Worm (Caenorhabditis elegans): ENCODE results near the gene str-4.

str-4 gene

ce11 chrV:13370265-13370664 lies 30.7 kb upstream of the str-4 start:
- TF ChIP-seq ham-2 (GFP tag; optimal IDR thresholded peaks at IDR 0.05) (no peak), nhr-2 (tag; optimal IDR thresholded peaks at IDR 0.05) (no peak), zip-8 (tag; optimal IDR thresholded peaks at IDR 0.05) (no peak), nhr-12 (tag; optimal IDR thresholded peaks at IDR 0.05) (no peak), unc-62 (GFP tag; optimal IDR thresholded peaks at IDR 0.05) (no peak), mls-2 (tag; optimal IDR thresholded peaks at IDR 0.05) (no peak), blmp-1 (tag; optimal IDR thresholded peaks at IDR 0.05) (no peak), lin-32 (GFP tag; optimal IDR thresholded peaks at IDR 0.05) (no peak), tbx-8 (GFP tag; optimal IDR thresholded peaks at IDR 0.05) (no peak), ztf-11 (tag; optimal IDR thresholded peaks at IDR 0.05) (no peak), sptf-1 (tag; optimal IDR thresholded peaks at IDR 0.05) (no peak), snpc-4 (tag; optimal IDR thresholded peaks at IDR 0.05) (no peak), ceh-43 (GFP tag; optimal IDR thresholded peaks at IDR 0.05) (no peak), drap-1 (GFP tag; optimal IDR thresholded peaks at IDR 0.05) (no peak), unc-39 (tag; optimal IDR thresholded peaks at IDR 0.05) (no peak), elt-3 (tag; optimal IDR thresholded peaks at IDR 0.05) (no peak)

- TF ChIP-seq ceh-43 (GFP tag; optimal IDR thresholded peaks at IDR 0.05) (no peak), mab-5 (tag; optimal IDR thresholded peaks at IDR 0.05) (no peak), nhr-237 (tag; optimal IDR thresholded peaks at IDR 0.05) (no peak), nhr-28 (tag; optimal IDR thresholded peaks at IDR 0.05) (no peak), unc-62 (GFP tag; optimal IDR thresholded peaks at IDR 0.05) (no peak), hlh-1 (tag; optimal IDR thresholded peaks at IDR 0.05) (no peak), ceh-83 (GFP tag; optimal IDR thresholded peaks at IDR 0.05) (no peak), unc-39 (tag; optimal IDR thresholded peaks at IDR 0.05) (no peak), bed-3 (GFP tag; optimal IDR thresholded peaks at IDR 0.05) (no peak), ceh-39 (tag; optimal IDR thresholded peaks at IDR 0.05) (no peak), unc-120 (tag; optimal IDR thresholded peaks at IDR 0.05; ENCODE audit: poor library complexity, severe bottlenecking) (no peak), mep-1 (tag; optimal IDR thresholded peaks at IDR 0.05) (no peak), M03D4.4 (tag; optimal IDR thresholded peaks at IDR 0.05) (no peak), nhr-76 (tag; optimal IDR thresholded peaks at IDR 0.05) (no peak), lsy-2 (tag; optimal IDR thresholded peaks at IDR 0.05) (no peak)
These were observed 30.1 kb upstream of the str-4 start for ce11 chrV:13369663-13370062.

ce11 chrV:13367024-13367423 lies 27.5 kb upstream of the str-4 start, which contains the start of gene srx-125:
Gene srx-125, plus strand, starts transcription at chrV:13367324.
- TF ChIP-seq tbx-8 (GFP tag; optimal IDR thresholded peaks at IDR 0.05) (no peak), ham-2 (GFP tag; optimal IDR thresholded peaks at IDR 0.05) (no peak)

- TF ChIP-seq ztf-11 (tag; optimal IDR thresholded peaks at IDR 0.05): no peak
- TF ChIP-seq flh-1 (GFP tag; optimal IDR thresholded peaks at IDR 0.05): no peak
- TF ChIP-seq ceh-43 (GFP tag; optimal IDR thresholded peaks at IDR 0.05): no peak
- TF ChIP-seq unc-120 (tag; optimal IDR thresholded peaks at IDR 0.05; ENCODE audit: poor library complexity, severe bottlenecking): no peak
- no peak for TF ChIP-seq ceh-83 (GFP tag; optimal IDR thresholded peaks at IDR 0.05)
- no peak for TF ChIP-seq ham-2 (GFP tag; optimal IDR thresholded peaks at IDR 0.05)
- TF ChIP-seq ceh-39 (tag; optimal IDR thresholded peaks at IDR 0.05): no peak
- no peak for TF ChIP-seq nhr-237 (tag; optimal IDR thresholded peaks at IDR 0.05)
- TF ChIP-seq drap-1 (GFP tag; optimal IDR thresholded peaks at IDR 0.05): no peak
- TF ChIP-seq nhr-2 (tag; optimal IDR thresholded peaks at IDR 0.05): no peak
- no peak for TF ChIP-seq ces-1 (GFP tag; optimal IDR thresholded peaks at IDR 0.05)
- no peak for TF ChIP-seq nhr-28 (tag; optimal IDR thresholded peaks at IDR 0.05)
- no peak for TF ChIP-seq tbx-8 (GFP tag; optimal IDR thresholded peaks at IDR 0.05)
- no peak for TF ChIP-seq bed-3 (GFP tag; optimal IDR thresholded peaks at IDR 0.05)
- TF ChIP-seq blmp-1 (tag; optimal IDR thresholded peaks at IDR 0.05): no peak
- no peak for TF ChIP-seq lin-13 (tag; optimal IDR thresholded peaks at IDR 0.05)
- TF ChIP-seq M03D4.4 (tag; optimal IDR thresholded peaks at IDR 0.05): no peak
- no peak for TF ChIP-seq zip-8 (tag; optimal IDR thresholded peaks at IDR 0.05)
- no peak for TF ChIP-seq hlh-1 (tag; optimal IDR thresholded peaks at IDR 0.05)
- TF ChIP-seq mep-1 (tag; optimal IDR thresholded peaks at IDR 0.05): no peak
These were observed 27.0 kb upstream of the str-4 start for ce11 chrV:13366488-13366887.

- TF ChIP-seq sem-2 (GFP tag; optimal IDR thresholded peaks at IDR 0.05) (no peak), cnd-1 (tag; optimal IDR thresholded peaks at IDR 0.05) (no peak), elt-3 (tag; optimal IDR thresholded peaks at IDR 0.05) (no peak), M03D4.4 (tag; optimal IDR thresholded peaks at IDR 0.05) (no peak), ceh-39 (tag; optimal IDR thresholded peaks at IDR 0.05) (no peak), snpc-4 (tag; optimal IDR thresholded peaks at IDR 0.05) (no peak), nhr-28 (tag; optimal IDR thresholded peaks at IDR 0.05) (no peak), mab-5 (tag; optimal IDR thresholded peaks at IDR 0.05) (no peak), pha-4 (tag; optimal IDR thresholded peaks at IDR 0.05) (no peak), lin-32 (GFP tag; optimal IDR thresholded peaks at IDR 0.05) (no peak), tbx-8 (GFP tag; optimal IDR thresholded peaks at IDR 0.05) (no peak), nhr-237 (tag; optimal IDR thresholded peaks at IDR 0.05) (no peak), unc-62 (GFP tag; optimal IDR thresholded peaks at IDR 0.05) (no peak), ztf-11 (tag; optimal IDR thresholded peaks at IDR 0.05) (no peak), elt-1 (tag; optimal IDR thresholded peaks at IDR 0.05; ENCODE audit: borderline replicate concordance, insufficient read depth) (no peak), sptf-1 (tag; optimal IDR thresholded peaks at IDR 0.05) (no peak), ceh-43 (GFP tag; optimal IDR thresholded peaks at IDR 0.05) (no peak), ceh-83 (GFP tag; optimal IDR thresholded peaks at IDR 0.05) (no peak)
These were observed 24.7 kb upstream of the str-4 start for ce11 chrV:13364227-13364626.
